Worm (Caenorhabditis elegans): ENCODE results near the gene C08F11.12.

The C08F11.12 gene

DNA sequence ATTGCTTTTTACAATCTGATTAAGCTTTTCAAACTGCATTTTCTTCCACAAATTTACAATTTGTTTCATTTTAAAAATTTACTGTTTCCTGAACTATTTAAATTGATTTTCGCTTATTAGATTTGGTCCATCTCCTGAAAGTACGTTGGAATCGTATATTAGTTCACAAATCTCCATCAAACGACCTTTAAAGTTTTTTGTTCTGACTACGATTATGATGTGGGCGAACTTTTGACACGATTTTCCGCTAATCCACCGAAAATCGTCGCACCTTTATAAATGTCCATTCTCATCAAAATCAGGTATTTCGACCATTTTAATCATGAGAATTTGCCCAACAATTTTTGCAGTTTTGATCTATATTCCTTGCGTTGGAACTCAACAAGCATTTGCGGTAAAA lies 27.8 kb downstream of the C08F11.12 start, which contains the start of gene C08F11.1:
Gene C08F11.1, plus strand, starts transcription at position 301 of the 400 bp plus-strand sequence.
- no peak for TF ChIP-seq grh-1 (GFP tag; IDR thresholded peaks at IDR 0.05)
- no peak for TF ChIP-seq nhr-11 (tag; optimal IDR thresholded peaks at IDR 0.05)
- TF ChIP-seq C34B4.2 (tag; optimal IDR thresholded peaks at IDR 0.05): no peak
- TF ChIP-seq skn-1 (tag; optimal IDR thresholded peaks at IDR 0.05): no peak
- no peak for TF ChIP-seq sptf-1 (tag; optimal IDR thresholded peaks at IDR 0.05)
- no peak for TF ChIP-seq lin-15B (tag; optimal IDR thresholded peaks at IDR 0.05)
- TF ChIP-seq ceh-63 (GFP tag; optimal IDR thresholded peaks at IDR 0.05): no peak
- TF ChIP-seq fkh-10 (GFP tag; optimal IDR thresholded peaks at IDR 0.05): no peak
- TF ChIP-seq lin-14 (GFP tag; optimal IDR thresholded peaks at IDR 0.05): no peak
- TF ChIP-seq unc-62 (GFP tag; optimal IDR thresholded peaks at IDR 0.05): no peak
- no peak for TF ChIP-seq alr-1 (tag; optimal IDR thresholded peaks at IDR 0.05; ENCODE audit: borderline replicate concordance)

DNA sequence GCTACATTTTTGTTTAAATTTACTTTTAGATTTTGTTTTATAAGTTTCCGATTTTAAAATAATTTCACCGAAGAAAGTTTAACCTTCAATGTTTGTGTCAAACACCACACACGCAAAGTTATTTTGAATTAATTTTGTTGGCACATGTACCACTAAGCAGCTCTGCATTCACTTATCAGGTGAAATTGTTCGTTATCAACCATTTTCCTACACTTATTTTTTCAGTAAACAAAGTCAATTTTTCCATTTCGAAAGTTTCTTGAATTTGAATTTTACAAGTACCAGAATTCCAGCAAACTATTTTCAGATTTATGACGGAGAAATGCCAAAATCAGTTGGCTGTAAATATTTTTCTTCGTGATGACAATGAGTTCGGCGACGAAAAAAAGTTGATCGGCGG lies 32.1 kb downstream of the C08F11.12 start, which contains the start of gene C08F11.3:
Gene C08F11.3, plus strand, starts transcription at position 301 of the 400 bp plus-strand sequence.
- TF ChIP-seq lsy-2 (tag; optimal IDR thresholded peaks at IDR 0.05) (no peak), nhr-47 (tag; optimal IDR thresholded peaks at IDR 0.05) (no peak), mep-1 (tag; optimal IDR thresholded peaks at IDR 0.05) (no peak), hpl-2 (GFP tag; optimal IDR thresholded peaks at IDR 0.05) (no peak), sptf-1 (tag; optimal IDR thresholded peaks at IDR 0.05) (no peak), nhr-12 (tag; optimal IDR thresholded peaks at IDR 0.05) (no peak), rnt-1 (tag; optimal IDR thresholded peaks at IDR 0.05) (no peak), tlp-1 (tag; optimal IDR thresholded peaks at IDR 0.05) (no peak), irx-1 (tag; optimal IDR thresholded peaks at IDR 0.05) (no peak), ceh-82 (tag; optimal IDR thresholded peaks at IDR 0.05) (no peak), nhr-85 (tag) (no peak), ceh-88 (GFP tag; IDR thresholded peaks at IDR 0.05) (no peak), pax-3 (tag; optimal IDR thresholded peaks at IDR 0.05) (no peak), fos-1 (tag; optimal IDR thresholded peaks at IDR 0.05) (no peak), ztf-11 (tag; optimal IDR thresholded peaks at IDR 0.05) (no peak), fkh-8 (tag; optimal IDR thresholded peaks at IDR 0.05) (no peak), snpc-4 (tag; optimal IDR thresholded peaks at IDR 0.05) (no peak), pqm-1 (tag; optimal IDR thresholded peaks at IDR 0.05) (no peak), ama-1 (optimal IDR thresholded peaks at IDR 0.05) (no peak)

DNA sequence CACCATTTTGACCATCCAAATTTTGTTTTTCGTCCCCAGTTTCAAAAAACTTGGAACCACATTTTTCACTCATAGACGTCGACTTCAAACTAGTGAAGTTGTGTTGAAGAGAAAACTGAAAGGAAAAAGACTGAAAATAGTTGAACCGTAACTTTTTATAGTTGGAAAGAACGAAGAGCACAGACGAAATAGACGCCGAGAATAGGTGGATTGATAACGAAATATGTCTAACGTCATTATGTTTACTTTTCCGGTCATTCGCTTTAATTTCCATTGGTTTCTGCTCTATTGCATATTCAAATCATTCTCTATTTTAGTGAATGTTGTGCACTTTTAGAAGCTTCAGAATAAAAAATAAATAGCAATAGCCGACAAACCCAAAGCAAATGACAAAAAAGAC lies 41.6 kb downstream of the C08F11.12 start, which contains the start of gene C08F11.13:
Gene C08F11.13, minus strand, starts transcription at position 138 of the 400 bp plus-strand sequence.
- TF ChIP-seq elt-2 (tag; optimal IDR thresholded peaks at IDR 0.05) (peak; percentile 36), skn-1 (tag; optimal IDR thresholded peaks at IDR 0.05) (no peak), lin-35 (GFP tag; optimal IDR thresholded peaks at IDR 0.05) (peak in 1 of 2 experiments; percentile 20), fos-1 (tag; optimal IDR thresholded peaks at IDR 0.05) (no peak), lsy-2 (tag; optimal IDR thresholded peaks at IDR 0.05) (no peak), nhr-85 (tag) (peak; percentile 14), ces-1 (GFP tag; optimal IDR thresholded peaks at IDR 0.05) (no peak), egl-13 (tag; optimal IDR thresholded peaks at IDR 0.05) (no peak)

DNA sequence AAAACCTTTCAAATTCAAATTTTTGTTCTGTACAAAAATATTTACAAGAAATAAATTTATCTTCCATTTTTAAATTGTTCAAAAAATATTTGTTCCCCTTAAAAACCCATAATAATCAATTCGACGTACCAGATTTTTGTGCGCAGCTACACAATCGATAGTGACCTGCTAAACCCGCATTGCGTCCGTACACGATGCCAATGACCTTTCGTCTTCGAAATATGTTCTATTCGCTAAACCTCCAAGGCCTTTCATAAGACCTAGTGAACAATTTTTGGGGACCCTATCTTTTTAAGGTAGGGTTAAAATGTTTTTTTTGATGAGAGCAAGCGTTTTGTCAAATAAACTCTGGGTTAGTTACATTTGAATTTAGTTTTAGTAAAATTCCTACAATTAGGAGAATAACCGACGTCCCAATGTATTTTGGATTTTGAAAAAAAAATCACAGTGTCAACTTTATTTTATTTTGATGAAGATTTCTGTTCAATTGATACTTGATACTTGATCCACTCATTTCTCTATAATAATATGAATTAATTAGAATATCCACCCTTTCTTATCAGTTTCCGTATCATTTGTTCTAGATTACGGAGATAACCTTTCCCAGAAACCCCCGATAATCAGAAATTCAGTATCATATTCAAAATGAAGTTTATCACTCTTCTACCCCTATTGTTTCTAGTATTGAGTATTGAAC lies 49.2 kb downstream of the C08F11.12 start, which contains the start of gene Y45F10B.59:
Gene Y45F10B.59, plus strand, starts transcription at position 647 of the 697 bp plus-strand sequence.
- TF ChIP-seq snpc-4 (tag; optimal IDR thresholded peaks at IDR 0.05) (peak; percentile 86), efl-1 (optimal IDR thresholded peaks at IDR 0.05) (no peak), efl-1 (GFP tag; optimal IDR thresholded peaks at IDR 0.05 in 1 of 2) (peak in 1 of 2 experiments; percentile 66), nhr-19 (GFP tag; conservative IDR thresholded peaks at IDR 0.05) (0 out of 2 replicates have a peak, but pooled peaks have one; percentile 16), nhr-90 (tag; optimal IDR thresholded peaks at IDR 0.05; ENCODE audit: poor library complexity) (peak; percentile 43), nhr-85 (tag) (peak; percentile 69), lin-13 (GFP tag; optimal IDR thresholded peaks at IDR 0.05) (no peak)
